Worm (Caenorhabditis elegans) whole organism, young adult: Measurements from ENCODE around the gene fbxa-82.

ENCODE experiments used
- F10E7.11 ChIP-seq: sonication (generic microtip); optimal IDR thresholded peaks from 2 replicates; lab custom pipeline; 2017; ENCODE audit warnings: mild to moderate bottlenecking, missing genetic modification characterization, moderate library complexity, missing compliant biosample characterization
- F23B12.7 ChIP-seq: sonication (generic microtip); optimal IDR thresholded peaks from 2 replicates; lab custom pipeline; 2017; ENCODE audit warnings: missing genetic modification characterization, mild to moderate bottlenecking, missing compliant biosample characterization, antibody characterized with exemption, moderate library complexity; ENCODE audit not compliant: insufficient read depth
- F33H1.4 ChIP-seq: fragments of 200-800 bp; sonication (Bioruptor generic); IDR thresholded peaks from 2 replicates; pipeline ENCODE4 v1.3.6; 2022; ENCODE audit warnings: missing genetic modification reagents, missing genetic modification characterization, missing compliant biosample characterization
- F52B5.7 ChIP-seq: sonication (generic microtip); optimal IDR thresholded peaks from 2 replicates; lab custom pipeline; 2016; ENCODE audit warnings: mild to moderate bottlenecking, missing genetic modification characterization, missing compliant biosample characterization
- F57A8.1 ChIP-seq: fragments of 200-800 bp; sonication (Bioruptor generic); optimal IDR thresholded peaks from 2 replicates; lab custom pipeline; 2018; ENCODE audit warnings: mild to moderate bottlenecking, missing genetic modification characterization, moderate library complexity, missing compliant biosample characterization
- K12H6.12 ChIP-seq: fragments of 200-800 bp; sonication (Bioruptor generic); optimal IDR thresholded peaks from 2 replicates; lab custom pipeline; 2018; ENCODE audit warnings: mild to moderate bottlenecking, missing genetic modification characterization, missing compliant biosample characterization
- attf-3 ChIP-seq: fragments of 200-800 bp; sonication (Bioruptor generic); conservative IDR thresholded peaks from 2 replicates; pipeline ENCODE4 v1.3.6; 2022; ENCODE audit warnings: missing genetic modification reagents, missing genetic modification characterization, missing compliant biosample characterization
- attf-5 ChIP-seq: fragments of 200-800 bp; sonication (Bioruptor generic); optimal IDR thresholded peaks from 2 replicates; lab custom pipeline; 2018; ENCODE audit warnings: mild to moderate bottlenecking, missing genetic modification characterization, missing compliant biosample characterization
- bed-2 ChIP-seq: fragments of 200-800 bp; sonication (Bioruptor generic); IDR thresholded peaks from 2 replicates; pipeline ENCODE4 v1.3.6; 2022; ENCODE audit warnings: missing genetic modification reagents, missing genetic modification characterization, missing compliant biosample characterization
- cebp-1 ChIP-seq, 2 experiments: fragments of 200-800 bp in 1 of 2; sonication (Bioruptor generic) in 1 of 2; sonication (generic microtip) in 1 of 2; IDR thresholded peaks in 1 of 2; optimal IDR thresholded peaks in 1 of 2; 2 replicates each; pipeline versions ENCODE4 v1.3.6 to Lab custom; 2017 to 2022; ENCODE audit warnings: missing compliant biosample characterization in 2 of 2, missing genetic modification characterization in 2 of 2, mild to moderate bottlenecking in 1 of 2, missing genetic modification reagents in 1 of 2, moderate library complexity in 1 of 2
- ceh-58 ChIP-seq: fragments of 200-800 bp; sonication (Bioruptor generic); IDR thresholded peaks from 2 replicates; pipeline ENCODE4 v1.3.6; 2022; ENCODE audit warnings: missing genetic modification characterization, missing compliant biosample characterization
- dpl-1 ChIP-seq: fragments of 150-350 bp; optimal IDR thresholded peaks from 2 replicates; lab custom pipeline; 2014; ENCODE audit warnings: missing biosample characterization, missing genetic modification reagents, missing genetic modification characterization
- efl-1 ChIP-seq: fragments of 150-350 bp; optimal IDR thresholded peaks from 2 replicates; lab custom pipeline; 2014; ENCODE audit warnings: missing biosample characterization, missing genetic modification reagents, missing genetic modification characterization
- gei-17 ChIP-seq: fragments of 200-800 bp; sonication (Bioruptor generic); optimal IDR thresholded peaks from 2 replicates; lab custom pipeline; 2018; ENCODE audit warnings: mild to moderate bottlenecking, missing genetic modification characterization, missing compliant biosample characterization
- him-1 ChIP-seq: sonication (generic microtip); optimal IDR thresholded peaks from 2 replicates; lab custom pipeline; 2016; ENCODE audit warnings: missing genotype, missing genetic modification reagents, missing genetic modification characterization, missing compliant biosample characterization
- hsf-1 ChIP-seq: fragments of 200-800 bp; sonication (Bioruptor generic); IDR thresholded peaks from 2 replicates; pipeline ENCODE4 v1.3.6; 2022; ENCODE audit warnings: missing genetic modification reagents, missing genetic modification characterization, missing compliant biosample characterization
- lag-1 ChIP-seq: fragments of 200-800 bp; sonication (Bioruptor generic); IDR thresholded peaks from 2 replicates; pipeline ENCODE4 v1.3.6; 2022; ENCODE audit warnings: missing genetic modification reagents, missing genetic modification characterization, missing compliant biosample characterization
- lin-35 ChIP-seq, 3 experiments: fragments of 150-350 bp in 2 of 3; sonication (generic microtip) in 1 of 3; optimal IDR thresholded peaks; 2 replicates each; lab custom pipeline; 2014 to 2018; ENCODE audit warnings: missing biosample characterization in 3 of 3, missing genetic modification characterization in 3 of 3, missing genetic modification reagents in 3 of 3
- lsl-1 ChIP-seq: fragments of 200-800 bp; sonication (Bioruptor generic); optimal IDR thresholded peaks from 2 replicates; lab custom pipeline; 2018; ENCODE audit warnings: mild to moderate bottlenecking, missing genetic modification characterization, moderate library complexity, missing compliant biosample characterization
- madf-10 ChIP-seq: sonication (generic microtip); optimal IDR thresholded peaks from 2 replicates; lab custom pipeline; 2016; ENCODE audit warnings: mild to moderate bottlenecking, missing genetic modification characterization, missing compliant biosample characterization
- madf-6 ChIP-seq: fragments of 200-800 bp; sonication (Bioruptor generic); IDR thresholded peaks from 2 replicates; pipeline ENCODE4 v1.3.6; 2022; ENCODE audit warnings: missing genetic modification reagents, missing genetic modification characterization, missing compliant biosample characterization
- madf-8 ChIP-seq: fragments of 200-800 bp; sonication (Bioruptor generic); conservative IDR thresholded peaks from 2 replicates; pipeline ENCODE4 v1.3.6; 2022; ENCODE audit warnings: missing genetic modification reagents, missing genetic modification characterization, missing compliant biosample characterization
- mcd-1 ChIP-seq: fragments of 200-800 bp; sonication (Bioruptor generic); IDR thresholded peaks from 2 replicates; pipeline ENCODE4 v1.3.6; 2022; ENCODE audit warnings: missing genetic modification reagents, missing genetic modification characterization, missing compliant biosample characterization
- mxl-1 ChIP-seq: sonication (generic microtip); optimal IDR thresholded peaks from 2 replicates; lab custom pipeline; 2016; ENCODE audit warnings: missing genetic modification characterization, missing compliant biosample characterization
- nhr-179 ChIP-seq: sonication (generic microtip); optimal IDR thresholded peaks from 2 replicates; lab custom pipeline; 2016; ENCODE audit warnings: mild to moderate bottlenecking, missing genetic modification characterization, missing compliant biosample characterization
- nhr-27 ChIP-seq: fragments of 200-800 bp; sonication (Bioruptor generic); optimal IDR thresholded peaks from 2 replicates; lab custom pipeline; 2018; ENCODE audit warnings: mild to moderate bottlenecking, missing genetic modification characterization, moderate library complexity, missing compliant biosample characterization
- rcor-1 ChIP-seq: fragments of 200-800 bp; sonication (Bioruptor generic); IDR thresholded peaks from 2 replicates; pipeline ENCODE4 v1.3.6; 2022; ENCODE audit warnings: missing genetic modification reagents, missing genetic modification characterization, missing compliant biosample characterization
- sdz-38 ChIP-seq: sonication (generic microtip); optimal IDR thresholded peaks from 2 replicates; lab custom pipeline; 2016; ENCODE audit warnings: missing genotype, missing genetic modification characterization, missing compliant biosample characterization
- somi-1 ChIP-seq: fragments of 200-800 bp; sonication (Bioruptor generic); optimal IDR thresholded peaks from 2 replicates; lab custom pipeline; 2018; ENCODE audit warnings: mild to moderate bottlenecking, missing genetic modification characterization, missing compliant biosample characterization
- tbx-9 ChIP-seq: sonication (generic microtip); optimal IDR thresholded peaks from 2 replicates; lab custom pipeline; 2016; ENCODE audit warnings: borderline replicate concordance, missing genetic modification characterization, inconsistent platforms, missing compliant biosample characterization
- tlf-1 ChIP-seq: fragments of 200-800 bp; sonication (Bioruptor generic); optimal IDR thresholded peaks from 2 replicates; lab custom pipeline; 2018; ENCODE audit warnings: mild to moderate bottlenecking, missing genetic modification characterization, missing compliant biosample characterization
- unc-62 ChIP-seq: fragments of 150-350 bp; optimal IDR thresholded peaks from 2 replicates; lab custom pipeline; 2014; ENCODE audit warnings: missing biosample characterization, missing genetic modification reagents, missing genetic modification characterization

fbxa-82 gene

ce11 chrV:15052368-15052767 is at the start of gene fbxa-82, which contains the start of gene C25D7.5:
fbxa-82 (minus strand) TSS chrV:15052530.
C25D7.5 (plus strand) TSS chrV:15052650.
- TF ChIP-seq cebp-1 (GFP tag; IDR thresholded peaks at IDR 0.05; lab: Robert Waterston, UW): 0 out of 2 replicates have a peak, but pooled peaks have one; percentile 26
- no peak for TF ChIP-seq cebp-1 (tag; optimal IDR thresholded peaks at IDR 0.05; lab: Kevin White, UChicago)
- TF ChIP-seq F52B5.7 (tag; lab: Kevin White, UChicago): no peak
- TF ChIP-seq lsl-1 (GFP tag; lab: Kevin White, UChicago): no peak
- TF ChIP-seq K12H6.12: no peak
- no peak for TF ChIP-seq F57A8.1 (GFP tag; lab: Kevin White, UChicago)
- TF ChIP-seq, all 124 proteins: peak for 1

DNA sequence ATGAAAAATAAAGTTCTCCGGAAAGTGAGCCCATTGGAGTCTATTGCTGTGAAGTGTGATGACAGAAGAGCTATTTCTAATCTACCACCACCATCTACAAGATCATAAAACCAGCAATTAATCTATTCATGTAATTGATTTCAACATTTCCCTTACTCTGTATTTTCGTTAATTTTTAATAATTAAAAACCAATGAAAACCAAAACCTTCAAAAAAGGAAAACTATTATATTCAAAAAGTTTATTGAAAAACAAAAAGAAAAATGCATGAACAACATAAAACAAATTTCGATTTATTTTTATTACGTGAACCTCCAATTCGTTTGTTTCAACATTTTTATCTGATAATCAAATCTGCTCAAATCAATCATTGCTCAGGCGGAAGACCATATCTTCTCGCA is 47.1 kb upstream of the fbxa-82 start, which contains the start of gene C01G10.1:
Gene C01G10.1 (plus strand): TSS at position 301 of the 400 bp plus-strand sequence.
- TF ChIP-seq F33H1.4 (GFP tag; lab: Robert Waterston, UW): no peak
- TF ChIP-seq lin-35 (GFP tag; optimal IDR thresholded peaks at IDR 0.05; lab: Kevin White, UChicago): no peak
- TF ChIP-seq mxl-1 (tag; lab: Kevin White, UChicago): no peak
- no peak for TF ChIP-seq madf-10 (tag; lab: Kevin White, UChicago)
- no peak for TF ChIP-seq F10E7.11
- TF ChIP-seq madf-6: no peak
- TF ChIP-seq somi-1 (GFP tag; lab: Kevin White, UChicago): no peak
- no peak for TF ChIP-seq hsf-1 (GFP tag; lab: Robert Waterston, UW)
- TF ChIP-seq ceh-58 (GFP tag; lab: Robert Waterston, UW): no peak

DNA sequence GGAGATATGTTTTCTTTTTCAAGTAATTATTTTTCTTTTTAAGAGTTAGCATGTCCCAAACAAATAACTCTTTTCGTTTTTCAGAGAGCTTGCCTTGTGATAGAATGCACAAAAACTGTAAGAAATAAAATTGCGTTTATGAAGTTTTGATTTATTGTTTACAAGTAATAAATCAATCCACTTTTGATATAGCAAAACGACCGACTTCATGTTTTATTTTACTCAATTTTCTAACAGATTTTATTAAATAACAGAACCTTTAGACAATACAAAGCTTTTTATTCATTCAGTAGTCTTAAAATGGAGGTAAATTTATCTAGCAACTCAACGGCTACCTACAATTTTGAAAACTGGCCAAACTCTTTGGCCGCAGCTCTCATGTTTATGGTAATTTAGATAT is 42.4 kb upstream of the fbxa-82 start, which contains the start of gene srx-78:
Gene srx-78 (plus strand): TSS at position 301 of the 400 bp plus-strand sequence.
- TF ChIP-seq gei-17 (GFP tag; lab: Kevin White, UChicago): no peak
- no peak for TF ChIP-seq ceh-58 (GFP tag; lab: Robert Waterston, UW)
- TF ChIP-seq F52B5.7 (tag; lab: Kevin White, UChicago): no peak
- no peak for TF ChIP-seq attf-5 (GFP tag; lab: Kevin White, UChicago)
- TF ChIP-seq nhr-27 (tag; lab: Kevin White, UChicago): no peak
- no peak for TF ChIP-seq dpl-1 (GFP tag; lab: Kevin White, UChicago)

- TF ChIP-seq attf-3 (GFP tag; lab: Robert Waterston, UW) (no peak), rcor-1 (GFP tag; lab: Robert Waterston, UW) (no peak), sdz-38 (tag; lab: Kevin White, UChicago) (no peak), bed-2 (GFP tag; lab: Robert Waterston, UW) (no peak), efl-1 (no peak), unc-62 (GFP tag; lab: Kevin White, UChicago) (no peak), F23B12.7 (tag; lab: Kevin White, UChicago) (no peak), tlf-1 (GFP tag; lab: Kevin White, UChicago) (no peak), mcd-1 (GFP tag; lab: Robert Waterston, UW) (no peak), tbx-9 (no peak), nhr-179 (tag; lab: Kevin White, UChicago) (no peak), F57A8.1 (GFP tag; lab: Kevin White, UChicago) (no peak), madf-8 (GFP tag; lab: Robert Waterston, UW) (no peak), him-1 (tag; lab: Kevin White, UChicago) (no peak), lag-1 (GFP tag; lab: Robert Waterston, UW) (no peak)
Measured at ce11 chrV:15092666-15093065, 40.3 kb upstream of the fbxa-82 start, which contains the start of gene txt-12. txt-12 (plus strand) TSS chrV:15092966.
